Comparison of ENCODE assay signal across 3 fruit fly cellular contexts in genomic region chrX:19622924-19623323, dm6.
A peak's percentile ranks its signal among the peaks of the same experiment; 100 is the strongest.
TF ChIP-seq lines count a peak whose summit lies in the region.

TSS of gene Naa20A (minus strand) at chrX:19623074.
TSS of gene MKP-4 (plus strand) at chrX:19623114.

- no peak for TF ChIP-seq CTCF in whole organism, embryonic (GFP tag; optimal IDR thresholded peaks at IDR 0.05; lab: Kevin White, UChicago)

TF ChIP-seq in whole organism, adult, 20 proteins besides CTCF, POLR2A, EP300 and RAD21:
- TF ChIP-seq CG7101 (tag; optimal IDR thresholded peaks at IDR 0.05; lab: Kevin White, UChicago): no peak
- TF ChIP-seq Clk (GFP tag; optimal IDR thresholded peaks at IDR 0.05; lab: Kevin White, UChicago): no peak
- no peak for TF ChIP-seq cic (GFP tag; optimal IDR thresholded peaks at IDR 0.05; lab: Kevin White, UChicago)
- peak; percentile 39 for TF ChIP-seq Mnt (GFP tag; optimal IDR thresholded peaks at IDR 0.05; lab: Kevin White, UChicago)
- TF ChIP-seq toe (GFP tag; optimal IDR thresholded peaks at IDR 0.05; lab: Kevin White, UChicago): no peak

TF ChIP-seq in whole organism, embryonic, 481 proteins besides CTCF, POLR2A, EP300 and RAD21 (continues in another document):
- TF ChIP-seq lab (GFP tag; optimal IDR thresholded peaks at IDR 0.05; lab: Kevin White, UChicago): no peak
- peak; percentile 49 for TF ChIP-seq Dp (GFP tag; optimal IDR thresholded peaks at IDR 0.05; lab: Kevin White, UChicago)
- TF ChIP-seq chm (GFP tag; IDR thresholded peaks at IDR 0.05; lab: Robert Waterston, UW): peak; percentile 37; the same call in 1 of the 2 replicates
- TF ChIP-seq Fer3 (tag; optimal IDR thresholded peaks at IDR 0.05; lab: Kevin White, UChicago): no peak
- TF ChIP-seq Neu2 (GFP tag; optimal IDR thresholded peaks at IDR 0.05; lab: Kevin White, UChicago; ENCODE audit: borderline replicate concordance): no peak
- TF ChIP-seq Dref (GFP tag; IDR thresholded peaks at IDR 0.05; lab: Robert Waterston, UW): peak; percentile 87
- peak; percentile 81 for TF ChIP-seq MESR4 (GFP tag; optimal IDR thresholded peaks at IDR 0.05; lab: Kevin White, UChicago)
- peak; percentile 56 for TF ChIP-seq vnd (GFP tag; IDR thresholded peaks at IDR 0.05; lab: Robert Waterston, UW; ENCODE audit: partially characterized antibody)
- peak; percentile 16 for TF ChIP-seq CG14710 (tag; optimal IDR thresholded peaks at IDR 0.05; lab: Kevin White, UChicago)
- TF ChIP-seq Fer2 (tag; optimal IDR thresholded peaks at IDR 0.05; lab: Kevin White, UChicago): no peak
- TF ChIP-seq Hr51 (GFP tag; optimal IDR thresholded peaks at IDR 0.05; lab: Kevin White, UChicago): no peak
- TF ChIP-seq onecut (GFP tag; IDR thresholded peaks at IDR 0.05; lab: Robert Waterston, UW): no peak
- TF ChIP-seq fru (optimal IDR thresholded peaks at IDR 0.05; lab: Kevin White, UChicago): no peak
- no peak for TF ChIP-seq Xrp1 (GFP tag; IDR thresholded peaks at IDR 0.05; lab: Robert Waterston, UW)
- TF ChIP-seq CG10267 (tag; optimal IDR thresholded peaks at IDR 0.05; lab: Kevin White, UChicago): no peak
- TF ChIP-seq fu2 (GFP tag; optimal IDR thresholded peaks at IDR 0.05; lab: Kevin White, UChicago): no peak
- no peak for TF ChIP-seq abd-A (tag; optimal IDR thresholded peaks at IDR 0.05; lab: Kevin White, UChicago)
- TF ChIP-seq hbn (GFP tag; IDR thresholded peaks at IDR 0.05; lab: Robert Waterston, UW; ENCODE audit: partially characterized antibody): peak; percentile 67
- peak; percentile 75 for TF ChIP-seq CG17186 (GFP tag; optimal IDR thresholded peaks at IDR 0.05; lab: Kevin White, UChicago)
- TF ChIP-seq CG30431 (GFP tag; optimal IDR thresholded peaks at IDR 0.05; lab: Kevin White, UChicago): no peak
- TF ChIP-seq Lpt (GFP tag; optimal IDR thresholded peaks at IDR 0.05; lab: Kevin White, UChicago): no peak
- peak; percentile 77 for TF ChIP-seq pzg (GFP tag; optimal IDR thresholded peaks at IDR 0.05; lab: Kevin White, UChicago)
- no peak for TF ChIP-seq zf30C (GFP tag; optimal IDR thresholded peaks at IDR 0.05; lab: Kevin White, UChicago)
- TF ChIP-seq Bgb (GFP tag; IDR thresholded peaks at IDR 0.05; lab: Robert Waterston, UW; ENCODE audit: partially characterized antibody): peak; percentile 77; the same call in 1 of the 2 replicates
- TF ChIP-seq ind (GFP tag; optimal IDR thresholded peaks at IDR 0.05; lab: Kevin White, UChicago): no peak
- TF ChIP-seq zen2 (GFP tag; IDR thresholded peaks at IDR 0.05; lab: Robert Waterston, UW; ENCODE audit: partially characterized antibody): peak; percentile 76
- no peak for TF ChIP-seq lilli (GFP tag; optimal IDR thresholded peaks at IDR 0.05; lab: Kevin White, UChicago)
- peak; percentile 31 for TF ChIP-seq YL-1 (GFP tag; optimal IDR thresholded peaks at IDR 0.05; lab: Kevin White, UChicago)
- TF ChIP-seq CG13424 (tag; optimal IDR thresholded peaks at IDR 0.05; lab: Kevin White, UChicago): no peak
- TF ChIP-seq luna (GFP tag; optimal IDR thresholded peaks at IDR 0.05; lab: Kevin White, UChicago): no peak
- TF ChIP-seq btn (GFP tag; optimal IDR thresholded peaks at IDR 0.05; lab: Kevin White, UChicago): no peak
- TF ChIP-seq ci (GFP tag; IDR thresholded peaks at IDR 0.05; lab: Robert Waterston, UW): no peak
- TF ChIP-seq CG9876 (GFP tag; optimal IDR thresholded peaks at IDR 0.05; lab: Kevin White, UChicago): no peak
- TF ChIP-seq ttk (GFP tag; IDR thresholded peaks at IDR 0.05; lab: Robert Waterston, UW): no peak
- no peak for TF ChIP-seq ham (GFP tag; IDR thresholded peaks at IDR 0.05; lab: Robert Waterston, UW)
- peak; percentile 28; the same call in 1 of the 3 replicates for TF ChIP-seq row (GFP tag; IDR thresholded peaks at IDR 0.05; lab: Robert Waterston, UW)
- 0 out of 2 replicates have a peak, but pooled peaks have one; percentile 14 for TF ChIP-seq sob (GFP tag; IDR thresholded peaks at IDR 0.05; lab: Robert Waterston, UW)
- TF ChIP-seq CG12219 (GFP tag; optimal IDR thresholded peaks at IDR 0.05; lab: Kevin White, UChicago): no peak
- peak; percentile 69; the same call in 1 of the 4 replicates for TF ChIP-seq chinmo (GFP tag; IDR thresholded peaks at IDR 0.05; lab: Robert Waterston, UW; ENCODE audit: partially characterized antibody)
- TF ChIP-seq CG10959 (GFP tag; IDR thresholded peaks at IDR 0.05; lab: Robert Waterston, UW): no peak
- TF ChIP-seq tgo (GFP tag; IDR thresholded peaks at IDR 0.05; lab: Robert Waterston, UW): no peak
- TF ChIP-seq phol (tag; optimal IDR thresholded peaks at IDR 0.05; lab: Kevin White, UChicago): peak; percentile 12
- TF ChIP-seq Dfd (GFP tag; optimal IDR thresholded peaks at IDR 0.05; lab: Kevin White, UChicago): no peak

TF ChIP-seq in whole organism, prepupa, 60 proteins besides CTCF, POLR2A, EP300 and RAD21:
- no peak for TF ChIP-seq vri (GFP tag; optimal IDR thresholded peaks at IDR 0.05; lab: Kevin White, UChicago)
- TF ChIP-seq esn (GFP tag; optimal IDR thresholded peaks at IDR 0.05; lab: Kevin White, UChicago): peak; percentile 15
TF ChIP-seq in whole organism, prepupa: peak in this region for 1.
